Worm (Caenorhabditis elegans) whole organism, L4 larva: ENCODE measurements around the gene C05E11.6.

ENCODE experiments used
- R02D3.7 ChIP-seq: fragments of 150-350 bp; sonication (generic microtip); optimal IDR thresholded peaks from 3 replicates; lab custom pipeline; 2014; ENCODE audit warnings: missing biosample characterization, missing genetic modification characterization
- T26A8.4 ChIP-seq: fragments of 200-800 bp; sonication (Bioruptor generic); IDR thresholded peaks from 2 replicates; pipeline ENCODE4 v1.3.6; 2022; ENCODE audit warnings: missing genetic modification characterization, missing compliant biosample characterization
- Y5F2A.4 ChIP-seq: fragments of 200-800 bp; sonication (Bioruptor generic); optimal IDR thresholded peaks from 2 replicates; lab custom pipeline; 2018; ENCODE audit warnings: mild to moderate bottlenecking, missing genetic modification characterization, missing compliant biosample characterization
- Y75B8A.6 ChIP-seq: fragments of 200-800 bp; sonication (Bioruptor generic); IDR thresholded peaks from 2 replicates; pipeline ENCODE4 v1.3.6; 2022; ENCODE audit warnings: missing genetic modification reagents, missing genetic modification characterization, missing compliant biosample characterization
- ZK337.2 ChIP-seq: fragments of 200-800 bp; sonication (Bioruptor generic); IDR thresholded peaks from 2 replicates; pipeline ENCODE4 v1.3.6; 2022; ENCODE audit warnings: missing genetic modification reagents, missing genetic modification characterization, missing compliant biosample characterization
- aha-1 ChIP-seq: fragments of 150-350 bp; peaks from one replicate; lab custom pipeline; 2014; ENCODE audit warnings: missing biosample characterization, missing genetic modification characterization
- aly-2 ChIP-seq: sonication (generic microtip); optimal IDR thresholded peaks from 2 replicates; lab custom pipeline; 2018; ENCODE audit warnings: missing biosample characterization, missing genetic modification characterization
- arid-1 ChIP-seq: fragments of 200-800 bp; sonication (Bioruptor generic); conservative IDR thresholded peaks from 2 replicates; pipeline ENCODE4 v1.3.6; 2022; ENCODE audit warnings: missing genetic modification reagents, missing genetic modification characterization, missing compliant biosample characterization
- ceh-44 ChIP-seq: fragments of 200-800 bp; sonication (Bioruptor generic); IDR thresholded peaks from 2 replicates; pipeline ENCODE4 v1.3.6; 2022; ENCODE audit warnings: missing genetic modification reagents, missing genetic modification characterization, missing compliant biosample characterization
- ceh-82 ChIP-seq: sonication (generic microtip); optimal IDR thresholded peaks from 2 replicates; lab custom pipeline; 2017; ENCODE audit warnings: missing biosample characterization, missing genetic modification characterization
- ces-1 ChIP-seq: fragments of 150-350 bp; sonication (generic microtip); optimal IDR thresholded peaks from 4 replicates; lab custom pipeline; 2014; ENCODE audit warnings: missing biosample characterization, missing genetic modification reagents, missing genetic modification characterization
- cey-2 ChIP-seq: sonication (generic microtip); optimal IDR thresholded peaks from 3 replicates; lab custom pipeline; 2017; ENCODE audit warnings: missing genetic modification characterization, mild to moderate bottlenecking, missing compliant biosample characterization, antibody characterized with exemption, borderline replicate concordance; ENCODE audit not compliant: insufficient read depth
- daf-16 ChIP-seq, 3 experiments: sonication (generic microtip); optimal IDR thresholded peaks; 2 replicates each; lab custom pipeline; 2016 to 2017; ENCODE audit warnings: missing genetic modification characterization in 3 of 3, missing genetic modification reagents in 3 of 3, mild to moderate bottlenecking in 2 of 3, missing compliant biosample characterization in 2 of 3, missing biosample characterization in 1 of 3, moderate library complexity in 1 of 3
- dmd-6 ChIP-seq: fragments of 200-800 bp; sonication (Bioruptor generic); IDR thresholded peaks from 2 replicates; pipeline ENCODE4 v1.3.6; 2022; ENCODE audit warnings: missing genetic modification reagents, missing genetic modification characterization, missing compliant biosample characterization
- egl-27 ChIP-seq: sonication (generic microtip); optimal IDR thresholded peaks from 3 replicates; lab custom pipeline; 2017; ENCODE audit warnings: missing biosample characterization, missing genetic modification reagents, missing genetic modification characterization
- fkh-10 ChIP-seq: fragments of 150-350 bp; optimal IDR thresholded peaks from 2 replicates; lab custom pipeline; 2014; ENCODE audit warnings: missing biosample characterization, missing genetic modification reagents, missing genetic modification characterization
- hlh-11 ChIP-seq: fragments of 200-800 bp; sonication (Bioruptor generic); optimal IDR thresholded peaks from 2 replicates; lab custom pipeline; 2018; ENCODE audit warnings: mild to moderate bottlenecking, missing genetic modification characterization, missing compliant biosample characterization
- hlh-30 ChIP-seq: sonication (generic microtip); optimal IDR thresholded peaks from 2 replicates; lab custom pipeline; 2017; ENCODE audit warnings: antibody characterized with exemption, mild to moderate bottlenecking, missing genetic modification characterization, missing compliant biosample characterization; ENCODE audit not compliant: insufficient read depth
- hmg-1.1 ChIP-seq: fragments of 200-800 bp; sonication (Bioruptor generic); IDR thresholded peaks from 2 replicates; pipeline ENCODE4 v1.3.6; 2022; ENCODE audit warnings: missing genetic modification reagents, missing genetic modification characterization, missing compliant biosample characterization
- lim-7 ChIP-seq: fragments of 200-800 bp; sonication (Bioruptor generic); IDR thresholded peaks from 2 replicates; pipeline ENCODE4 v1.3.6; 2022; ENCODE audit warnings: missing genetic modification characterization, missing compliant biosample characterization
- lin-1 ChIP-seq: fragments of 200-800 bp; sonication (Bioruptor generic); IDR thresholded peaks from 2 replicates; pipeline ENCODE4 v1.3.6; 2022; ENCODE audit warnings: missing genetic modification reagents, missing genetic modification characterization, missing compliant biosample characterization
- lin-13 ChIP-seq: fragments of 150-350 bp; optimal IDR thresholded peaks from 2 replicates; lab custom pipeline; 2014; ENCODE audit warnings: missing biosample characterization, missing genetic modification reagents, missing genetic modification characterization
- lin-15B ChIP-seq: fragments of 150-350 bp; sonication (generic microtip); optimal IDR thresholded peaks from 3 replicates; lab custom pipeline; 2014; ENCODE audit warnings: missing biosample characterization, missing genetic modification characterization
- lin-29 ChIP-seq: fragments of 200-800 bp; sonication (Bioruptor generic); IDR thresholded peaks from 2 replicates; pipeline ENCODE4 v1.3.6; 2022; ENCODE audit warnings: missing genetic modification reagents, missing genetic modification characterization, missing compliant biosample characterization
- lsy-2 ChIP-seq, 2 experiments: fragments of 150-350 bp in 1 of 2; sonication (generic microtip) in 1 of 2; optimal IDR thresholded peaks; 2 replicates each; lab custom pipeline; 2014 to 2017; ENCODE audit warnings: missing biosample characterization in 2 of 2, missing genetic modification characterization in 2 of 2
- madf-5 ChIP-seq, 2 experiments: fragments of 200-800 bp; sonication (Bioruptor generic); IDR thresholded peaks; 2 replicates each; pipeline ENCODE4 v1.3.6; 2022; ENCODE audit warnings: missing compliant biosample characterization in 2 of 2, missing genetic modification characterization in 2 of 2
- mep-1 ChIP-seq: fragments of 150-350 bp; sonication (generic microtip); optimal IDR thresholded peaks from 3 replicates; lab custom pipeline; 2014; ENCODE audit warnings: missing biosample characterization, missing genetic modification characterization
- nhr-237 ChIP-seq: sonication (generic microtip); optimal IDR thresholded peaks from 2 replicates; lab custom pipeline; 2017; ENCODE audit warnings: missing biosample characterization, missing genetic modification characterization
- nhr-28 ChIP-seq: fragments of 150-350 bp; optimal IDR thresholded peaks from 2 replicates; lab custom pipeline; 2014; ENCODE audit warnings: missing biosample characterization, missing genetic modification characterization
- nhr-48 ChIP-seq: sonication (generic microtip); optimal IDR thresholded peaks from 2 replicates; lab custom pipeline; 2016; ENCODE audit warnings: mild to moderate bottlenecking, missing genetic modification characterization, missing compliant biosample characterization
- set-16 ChIP-seq: fragments of 200-800 bp; sonication (Bioruptor generic); IDR thresholded peaks from 2 replicates; pipeline ENCODE4 v1.3.6; 2022; ENCODE audit warnings: missing genetic modification reagents, missing genetic modification characterization, missing compliant biosample characterization
- spr-1 ChIP-seq: sonication (generic microtip); optimal IDR thresholded peaks from 2 replicates; lab custom pipeline; 2016; ENCODE audit warnings: mild to moderate bottlenecking, missing genetic modification characterization, missing compliant biosample characterization
- spr-3 ChIP-seq: fragments of 200-800 bp; sonication (Bioruptor generic); optimal IDR thresholded peaks from 2 replicates; lab custom pipeline; 2018; ENCODE audit warnings: mild to moderate bottlenecking, missing genetic modification characterization, missing compliant biosample characterization
- unc-62 ChIP-seq, 3 experiments: fragments of 150-350 bp in 1 of 3; sonication (generic microtip); optimal IDR thresholded peaks in 2 of 3; peaks in 1 of 3; 1 replicate in 1 of 3; 2 replicates in 2 of 3; lab custom pipeline; 2014 to 2017; ENCODE audit warnings: missing biosample characterization in 3 of 3, missing genetic modification characterization in 3 of 3, missing genetic modification reagents in 3 of 3, missing genotype in 1 of 3
- zfp-2 ChIP-seq: sonication (generic microtip); optimal IDR thresholded peaks from 2 replicates; lab custom pipeline; 2016; ENCODE audit warnings: mild to moderate bottlenecking, missing genetic modification characterization, missing compliant biosample characterization
- ztf-7 ChIP-seq: fragments of 150-350 bp; optimal IDR thresholded peaks from 2 replicates; lab custom pipeline; 2014; ENCODE audit warnings: missing biosample characterization, missing genetic modification characterization

The C05E11.6 gene

DNA sequence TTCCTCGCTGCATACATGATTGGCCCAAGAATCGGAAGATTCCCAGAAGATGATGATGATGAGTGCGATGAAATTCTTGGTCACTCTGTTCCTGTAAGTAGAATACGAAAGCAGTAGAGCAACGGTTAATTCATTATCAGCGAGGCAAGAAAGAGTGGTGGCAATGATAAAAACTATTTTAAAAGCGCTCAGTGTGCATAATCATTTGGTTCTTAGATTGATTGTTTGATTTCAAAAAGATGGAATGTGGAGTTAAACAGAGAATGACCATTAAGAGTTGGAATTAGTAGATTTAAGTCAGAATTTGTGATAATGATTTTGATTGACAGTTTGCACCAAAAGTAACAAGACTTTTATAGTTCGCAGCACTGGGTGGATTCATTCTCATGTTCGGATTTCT, 5.1 kb downstream of the C05E11.6 start (continued):
- no peak for TF ChIP-seq R02D3.7
- TF ChIP-seq nhr-48 (tag; lab: Kevin White, UChicago): no peak
- TF ChIP-seq Y75B8A.6 (GFP tag; lab: Robert Waterston, UW): no peak
- no peak for TF ChIP-seq zfp-2 (tag; lab: Kevin White, UChicago)
- no peak for TF ChIP-seq arid-1 (GFP tag; lab: Robert Waterston, UW)
- no peak for TF ChIP-seq hlh-30
- peak; percentile 53 for TF ChIP-seq nhr-28 (tag; lab: Kevin White, UChicago)
- no peak for TF ChIP-seq set-16 (GFP tag; lab: Robert Waterston, UW)
- TF ChIP-seq Y5F2A.4 (GFP tag; lab: Kevin White, UChicago): no peak
- no peak for TF ChIP-seq daf-16 (GFP tag; optimal IDR thresholded peaks at IDR 0.05; lab: Kevin White, UChicago)
- TF ChIP-seq daf-16 (tag; optimal IDR thresholded peaks at IDR 0.05; lab: Kevin White, UChicago): peak; percentile 18
- TF ChIP-seq unc-62 (GFP tag; optimal IDR thresholded peaks at IDR 0.05 in 1 of 2; lab: Kevin White, UChicago): no peak
- no peak for TF ChIP-seq unc-62 (tag; optimal IDR thresholded peaks at IDR 0.05; lab: Kevin White, UChicago)
- no peak for TF ChIP-seq hmg-1.1
- TF ChIP-seq cey-2: no peak
- no peak for TF ChIP-seq spr-1 (tag; lab: Kevin White, UChicago)
- no peak for TF ChIP-seq lin-13 (GFP tag; lab: Kevin White, UChicago)
- TF ChIP-seq ceh-44: no peak
- TF ChIP-seq madf-5 (GFP tag; IDR thresholded peaks at IDR 0.05; lab: Robert Waterston, UW): no peak
- TF ChIP-seq lin-15B (tag; lab: Kevin White, UChicago): no peak
- TF ChIP-seq egl-27: no peak
- no peak for TF ChIP-seq ZK337.2 (GFP tag; lab: Robert Waterston, UW)
- no peak for TF ChIP-seq ceh-82
- peak; percentile 32 for TF ChIP-seq hlh-11 (tag; lab: Kevin White, UChicago)
- no peak for TF ChIP-seq ztf-7 (tag; lab: Kevin White, UChicago)
- TF ChIP-seq lim-7: no peak
- no peak for TF ChIP-seq lin-29 (GFP tag; lab: Robert Waterston, UW)
- no peak for TF ChIP-seq nhr-237
- peak; percentile 31 for TF ChIP-seq aha-1 (tag; lab: Kevin White, UChicago)
- TF ChIP-seq fkh-10 (GFP tag; lab: Kevin White, UChicago): no peak
- no peak for TF ChIP-seq T26A8.4 (GFP tag; lab: Robert Waterston, UW)
- TF ChIP-seq aly-2 (tag; lab: Kevin White, UChicago): no peak
- TF ChIP-seq, all 104 proteins: peak for 8

DNA sequence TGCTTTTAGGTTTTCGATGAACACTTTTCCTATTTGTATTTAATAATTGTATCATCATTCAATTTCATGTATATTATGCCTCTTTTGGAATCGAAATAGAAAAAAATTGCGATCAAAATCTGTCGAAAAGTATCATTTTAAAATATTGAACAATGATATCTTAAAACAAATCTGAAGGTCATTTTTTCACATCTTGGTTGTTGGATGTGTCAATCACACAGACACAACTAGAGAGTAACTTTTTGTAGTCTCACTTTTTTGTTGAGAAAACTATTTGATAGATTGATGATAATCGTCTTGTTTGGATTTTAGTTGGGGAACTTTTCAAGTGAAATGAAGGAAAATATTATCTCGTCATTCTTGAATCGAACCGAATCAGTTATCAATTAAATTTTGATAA, 7.3 kb downstream of the C05E11.6 start:
- TF ChIP-seq unc-62 (GFP tag; optimal IDR thresholded peaks at IDR 0.05 in 1 of 2; lab: Kevin White, UChicago) (peak in 1 of 2 experiments; percentile 75), unc-62 (tag; optimal IDR thresholded peaks at IDR 0.05; lab: Kevin White, UChicago) (no peak), lin-1 (GFP tag; lab: Robert Waterston, UW) (no peak), dmd-6 (GFP tag; lab: Robert Waterston, UW) (peak; percentile 28; the same call in 1 of the 2 replicates), nhr-28 (tag; lab: Kevin White, UChicago) (peak; percentile 63), mep-1 (no peak)

DNA sequence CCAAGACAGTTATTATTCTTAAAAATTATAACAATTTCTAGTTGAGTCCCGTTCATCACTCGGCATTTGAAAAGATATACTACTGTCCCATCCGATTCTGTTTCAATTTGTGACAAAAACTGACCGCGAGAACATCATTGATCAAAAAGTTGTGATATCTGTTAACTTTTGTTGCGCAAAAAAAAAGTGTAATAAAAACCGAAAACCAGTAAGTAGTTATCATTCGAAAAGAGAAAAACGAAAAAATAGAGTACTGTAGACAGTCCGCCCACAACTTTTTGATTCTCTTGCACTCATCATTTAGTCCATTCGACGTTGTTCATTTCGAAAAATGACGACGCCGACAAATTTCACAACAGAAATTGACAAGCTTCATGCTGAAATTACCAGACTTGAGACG, 9.2 kb downstream of the C05E11.6 start, which contains the start of gene amt-1:
Gene amt-1, plus strand, starts transcription at position 301 of the 400 bp plus-strand sequence.
- TF ChIP-seq spr-3 (GFP tag; lab: Kevin White, UChicago) (no peak), dmd-6 (GFP tag; lab: Robert Waterston, UW) (0 out of 2 replicates have a peak, but pooled peaks have one; percentile 13)

DNA sequence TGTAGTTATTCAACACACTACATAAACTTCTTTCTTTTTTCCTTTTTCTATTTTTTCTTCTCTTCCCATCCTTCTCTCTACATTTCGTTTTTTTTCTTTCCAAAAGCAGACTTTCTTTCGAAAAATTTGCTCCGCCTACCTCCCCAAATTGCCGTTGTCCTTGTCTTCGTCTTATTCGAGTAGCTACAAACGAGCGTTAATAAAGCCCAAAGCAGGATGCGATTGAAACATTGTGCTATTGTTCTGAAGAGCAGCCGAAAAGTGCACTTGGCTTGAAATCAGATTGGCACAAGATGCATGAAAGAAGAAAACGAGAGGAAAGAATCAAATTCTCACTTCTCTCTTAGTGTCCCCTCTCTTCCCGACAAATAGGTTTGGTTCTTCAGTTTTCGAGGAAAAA, 12.9 kb downstream of the C05E11.6 start:
- TF ChIP-seq lsy-2 (tag; optimal IDR thresholded peaks at IDR 0.05; lab: Kevin White, UChicago): no peak
- TF ChIP-seq fkh-10 (GFP tag; lab: Kevin White, UChicago): peak; percentile 52
- peak; percentile 42 for TF ChIP-seq ces-1 (GFP tag; lab: Kevin White, UChicago)
- TF ChIP-seq nhr-48 (tag; lab: Kevin White, UChicago): no peak
- TF ChIP-seq, all 104 proteins: peak for 2
